Fruit fly (Drosophila melanogaster): ENCODE data around the gene Pomp.

Pomp gene

dm6 chr2L:20770242-20770769 lies 17.1 kb upstream of the Pomp start, which contains the start of gene cad (continued):
- TF ChIP-seq danr (GFP tag; IDR thresholded peaks at IDR 0.05) (no peak), Vsx1 (GFP tag; optimal IDR thresholded peaks at IDR 0.05) (peak; percentile 12), Doc3 (GFP tag; IDR thresholded peaks at IDR 0.05; ENCODE audit: partially characterized antibody) (no peak), Antp (GFP tag; optimal IDR thresholded peaks at IDR 0.05) (no peak), CG13287 (GFP tag; IDR thresholded peaks at IDR 0.05; ENCODE audit: partially characterized antibody) (peak; percentile 27; the same call in 1 of the 2 replicates), CG11085 (GFP tag; IDR thresholded peaks at IDR 0.05) (peak; percentile 32; the same call in 1 of the 2 replicates), CG2129 (GFP tag; IDR thresholded peaks at IDR 0.05; ENCODE audit: partially characterized antibody) (no peak), CG4424 (GFP tag; optimal IDR thresholded peaks at IDR 0.05) (no peak), mirr (GFP tag; optimal IDR thresholded peaks at IDR 0.05) (peak; percentile 22), al (GFP tag; IDR thresholded peaks at IDR 0.05) (no peak), Oli (tag; optimal IDR thresholded peaks at IDR 0.05) (no peak), CG9609 (GFP tag; optimal IDR thresholded peaks at IDR 0.05) (no peak), CG42726 (GFP tag; IDR thresholded peaks at IDR 0.05; ENCODE audit: partially characterized antibody) (peak; percentile 68), grn (GFP tag; optimal IDR thresholded peaks at IDR 0.05) (peak; percentile 97), CG8388 (GFP tag; optimal IDR thresholded peaks at IDR 0.05) (peak; percentile 2), CG14050 (GFP tag; IDR thresholded peaks at IDR 0.05) (peak; percentile 51; the same call in 2 of the 3 replicates), CG30020 (tag; optimal IDR thresholded peaks at IDR 0.05) (no peak), CG13624 (GFP tag; optimal IDR thresholded peaks at IDR 0.05) (no peak), bcd (GFP tag; optimal IDR thresholded peaks at IDR 0.05) (peak; percentile 27), CG4404 (GFP tag; IDR thresholded peaks at IDR 0.05) (no peak), CG14014 (GFP tag; IDR thresholded peaks at IDR 0.05) (no peak), CG6791 (GFP tag; IDR thresholded peaks at IDR 0.05; ENCODE audit: partially characterized antibody) (peak; percentile 48; the same call in 2 of the 3 replicates), NK7.1 (GFP tag; optimal IDR thresholded peaks at IDR 0.05) (no peak), CG34422 (GFP tag; IDR thresholded peaks at IDR 0.05) (no peak), ci (GFP tag; IDR thresholded peaks at IDR 0.05) (peak; percentile 89), eyg (GFP tag; optimal IDR thresholded peaks at IDR 0.05) (no peak), dan (GFP tag; IDR thresholded peaks at IDR 0.05) (no peak), CG5245 (GFP tag; optimal IDR thresholded peaks at IDR 0.05) (no peak), ftz-f1 (GFP tag; optimal IDR thresholded peaks at IDR 0.05) (peak; percentile 31), CG6683 (GFP tag; optimal IDR thresholded peaks at IDR 0.05) (no peak), Kr (GFP tag; optimal IDR thresholded peaks at IDR 0.05) (no peak), BEAF-32 (GFP tag; optimal IDR thresholded peaks at IDR 0.05) (no peak), CG17829 (tag; optimal IDR thresholded peaks at IDR 0.05) (peak; percentile 47), HmgZ (tag; optimal IDR thresholded peaks at IDR 0.05) (peak; percentile 61), NC2α (GFP tag; optimal IDR thresholded peaks at IDR 0.05) (no peak), tll (GFP tag; optimal IDR thresholded peaks at IDR 0.05) (peak; percentile 42 to 80), CG15269 (tag; optimal IDR thresholded peaks at IDR 0.05) (peak; percentile 13), CG6175 (GFP tag; IDR thresholded peaks at IDR 0.05) (0 out of 3 replicates have a peak, but pooled peaks have one; percentile 19), Deaf1 (tag; optimal IDR thresholded peaks at IDR 0.05) (peak; percentile 56), lola (GFP tag; optimal IDR thresholded peaks at IDR 0.05) (no peak), GATAe (GFP tag; conservative IDR thresholded peaks at IDR 0.05) (peak; percentile 80), Max (GFP tag; optimal IDR thresholded peaks at IDR 0.05) (no peak), klu (GFP tag; IDR thresholded peaks at IDR 0.05) (no peak), her (GFP tag; optimal IDR thresholded peaks at IDR 0.05) (peak; percentile 43), zfh1 (GFP tag; IDR thresholded peaks at IDR 0.05) (0 out of 3 replicates have a peak, but pooled peaks have one; percentile 24), Scr (GFP tag; IDR thresholded peaks at IDR 0.05; ENCODE audit: partially characterized antibody) (peak; percentile 41; the same call in 1 of the 2 replicates), CG11398 (GFP tag; optimal IDR thresholded peaks at IDR 0.05) (no peak), CG7271 (tag; optimal IDR thresholded peaks at IDR 0.05) (peak; percentile 54), nerfin-1 (tag; optimal IDR thresholded peaks at IDR 0.05) (peak; percentile 17)
